Fruit fly (Drosophila melanogaster) whole organism, wandering third instar larva: ENCODE data around the gene CG31441.

Experiments
- Abd-B ChIP-seq: fragments of >200 bp; optimal IDR thresholded peaks from 2 replicates; lab custom pipeline; 2017; ENCODE audit warnings: missing biosample characterization, missing genetic modification characterization
- CG32264 ChIP-seq: fragments of 200-800 bp; sonication (Bioruptor generic); optimal IDR thresholded peaks from 2 replicates; lab custom pipeline; 2016; ENCODE audit warnings: missing biosample characterization, missing genetic modification characterization
- CG9705 ChIP-seq: fragments of 200-800 bp; sonication (Bioruptor generic); optimal IDR thresholded peaks from 2 replicates; lab custom pipeline; 2018; ENCODE audit warnings: missing biosample characterization, mild to moderate bottlenecking, missing genetic modification characterization
- Dfd ChIP-seq: fragments of >200 bp; optimal IDR thresholded peaks from 2 replicates; lab custom pipeline; 2017; ENCODE audit warnings: missing biosample characterization, missing genetic modification characterization
- Dif ChIP-seq: fragments of 200-275, 200-300 bp; sonication (Bioruptor generic); optimal IDR thresholded peaks from 2 replicates; lab custom pipeline; 2018; ENCODE audit warnings: missing biosample characterization, missing genetic modification characterization; ENCODE audit not compliant: partially characterized antibody
- GATAd ChIP-seq: sonication (Bioruptor generic); optimal IDR thresholded peaks from 2 replicates; lab custom pipeline; 2016; ENCODE audit warnings: missing biosample characterization, missing genetic modification characterization
- HLH106 ChIP-seq: fragments of 200-800 bp; optimal IDR thresholded peaks from 3 replicates; lab custom pipeline; 2019; ENCODE audit warnings: missing biosample characterization, mild to moderate bottlenecking, missing genetic modification characterization, moderate library complexity
- Hnf4 ChIP-seq: fragments of 200-800 bp; sonication (Bioruptor generic); optimal IDR thresholded peaks from 2 replicates; lab custom pipeline; 2016; ENCODE audit warnings: missing biosample characterization, mild to moderate bottlenecking, missing genetic modification characterization
- Hr78 ChIP-seq: fragments of >200 bp; optimal IDR thresholded peaks from 2 replicates; lab custom pipeline; 2017; ENCODE audit warnings: missing biosample characterization, missing genetic modification characterization
- Hr83 ChIP-seq: fragments of 200-300 bp; sonication (Bioruptor generic); optimal IDR thresholded peaks from 2 replicates; lab custom pipeline; 2016; ENCODE audit warnings: missing biosample characterization, mild to moderate bottlenecking, missing genetic modification characterization, moderate library complexity; ENCODE audit not compliant: poor library complexity, severe bottlenecking
- Jra ChIP-seq: sonication (Bioruptor generic); optimal IDR thresholded peaks from 2 replicates; lab custom pipeline; 2016; ENCODE audit warnings: missing biosample characterization, missing genetic modification characterization
- Mio ChIP-seq: sonication (Bioruptor generic); optimal IDR thresholded peaks from 2 replicates; lab custom pipeline; 2016; ENCODE audit warnings: missing biosample characterization, missing genetic modification characterization
- Myc ChIP-seq: fragments of >200 bp; optimal IDR thresholded peaks from 2 replicates; lab custom pipeline; 2017
- N ChIP-seq: fragments of >200 bp; optimal IDR thresholded peaks from 2 replicates; lab custom pipeline; 2018; ENCODE audit warnings: missing biosample characterization, missing external identifiers, missing genetic modification characterization
- OdsH ChIP-seq: fragments of 200-800 bp; sonication (Bioruptor generic); optimal IDR thresholded peaks from 2 replicates; lab custom pipeline; 2016; ENCODE audit warnings: missing biosample characterization, mild to moderate bottlenecking, missing genetic modification characterization
- Rel ChIP-seq, 2 experiments: fragments of 200-800 bp; sonication (Bioruptor generic) in 1 of 2; optimal IDR thresholded peaks; 2 replicates in 1 of 2; 3 replicates in 1 of 2; lab custom pipeline; 2016 to 2019; ENCODE audit warnings: mild to moderate bottlenecking in 2 of 2, missing biosample characterization in 2 of 2, missing genetic modification characterization in 2 of 2, moderate library complexity in 1 of 2
- Sp1 ChIP-seq: fragments of 200-800 bp; sonication (Bioruptor generic); optimal IDR thresholded peaks from 3 replicates; lab custom pipeline; 2019; ENCODE audit warnings: missing biosample characterization, mild to moderate bottlenecking, missing genetic modification characterization, moderate library complexity
- Vsx2 ChIP-seq: fragments of 200-300, 225-300 bp; sonication (Bioruptor generic); optimal IDR thresholded peaks from 2 replicates; lab custom pipeline; 2018; ENCODE audit warnings: missing biosample characterization, missing genetic modification characterization; ENCODE audit not compliant: partially characterized antibody
- br ChIP-seq: fragments of 200-800 bp; sonication (Bioruptor generic); optimal IDR thresholded peaks from 2 replicates; lab custom pipeline; 2016; ENCODE audit warnings: missing biosample characterization, missing genetic modification characterization
- brk ChIP-seq: fragments of 200-800 bp; sonication (Bioruptor generic); optimal IDR thresholded peaks from 2 replicates; lab custom pipeline; 2016; ENCODE audit warnings: missing biosample characterization, mild to moderate bottlenecking, missing genetic modification characterization
- dl ChIP-seq, 2 experiments: fragments of 175-275, 200-275 bp in 1 of 2; fragments of 200-275 bp in 1 of 2; sonication (Bioruptor generic); optimal IDR thresholded peaks; lab custom pipeline; 2018; ENCODE audit warnings: mild to moderate bottlenecking in 2 of 2, missing biosample characterization in 2 of 2, missing genetic modification characterization in 2 of 2, moderate library complexity in 2 of 2; ENCODE audit not compliant: partially characterized antibody in 2 of 2, insufficient read depth in 1 of 2
- dmrt93B ChIP-seq: fragments of 200-800 bp; sonication (Bioruptor generic); optimal IDR thresholded peaks from 2 replicates; lab custom pipeline; 2018; ENCODE audit warnings: missing biosample characterization, mild to moderate bottlenecking, missing genetic modification characterization
- dsf ChIP-seq: sonication (Bioruptor generic); optimal IDR thresholded peaks from 2 replicates; lab custom pipeline; 2016; ENCODE audit warnings: missing biosample characterization, missing genetic modification characterization, borderline replicate concordance
- ey ChIP-seq: fragments of 200-800 bp; sonication (Bioruptor generic); optimal IDR thresholded peaks from 2 replicates; lab custom pipeline; 2016; ENCODE audit warnings: missing biosample characterization, missing genetic modification characterization
- foxo ChIP-seq, 2 experiments: fragments of 200-800 bp; sonication (Bioruptor generic); optimal IDR thresholded peaks; 2 replicates in 1 of 2; 3 replicates in 1 of 2; lab custom pipeline; 2016 to 2017; ENCODE audit warnings: missing biosample characterization in 2 of 2, missing genetic modification characterization in 2 of 2
- fru ChIP-seq: fragments of 200-800 bp; sonication (Bioruptor generic); optimal IDR thresholded peaks from 3 replicates; lab custom pipeline; 2016; ENCODE audit warnings: missing biosample characterization, mild to moderate bottlenecking, missing genetic modification characterization
- h ChIP-seq: fragments of 200-800 bp; sonication (Bioruptor generic); optimal IDR thresholded peaks from 3 replicates; lab custom pipeline; 2016; ENCODE audit warnings: missing biosample characterization, mild to moderate bottlenecking, missing genetic modification characterization
- jim ChIP-seq: fragments of 175-275, 200-325 bp; sonication (Bioruptor generic); optimal IDR thresholded peaks from 2 replicates; lab custom pipeline; 2016; ENCODE audit warnings: missing biosample characterization, mild to moderate bottlenecking, missing genetic modification characterization
- lola ChIP-seq: fragments of >200 bp; optimal IDR thresholded peaks from 2 replicates; lab custom pipeline; 2017; ENCODE audit warnings: missing biosample characterization, missing genetic modification characterization
- pan ChIP-seq: fragments of >200 bp; optimal IDR thresholded peaks from 2 replicates; lab custom pipeline; 2017
- psq ChIP-seq: fragments of 200-800 bp; sonication (Bioruptor generic); optimal IDR thresholded peaks from 3 replicates; lab custom pipeline; 2017; ENCODE audit warnings: missing biosample characterization, mild to moderate bottlenecking, missing genetic modification characterization, moderate library complexity
- rgr ChIP-seq: fragments of 200-800 bp; sonication (Bioruptor generic); optimal IDR thresholded peaks from 3 replicates; lab custom pipeline; 2016; ENCODE audit warnings: missing biosample characterization, mild to moderate bottlenecking, missing genetic modification characterization
- sage ChIP-seq: fragments of 200-800 bp; sonication (Bioruptor generic); optimal IDR thresholded peaks from 2 replicates; lab custom pipeline; 2016; ENCODE audit warnings: missing biosample characterization, mild to moderate bottlenecking, missing genetic modification characterization
- sv ChIP-seq: fragments of 200-800 bp; sonication (Bioruptor generic); optimal IDR thresholded peaks from 3 replicates; lab custom pipeline; 2016; ENCODE audit warnings: missing biosample characterization, missing genetic modification characterization
- tai ChIP-seq: sonication (Bioruptor generic); optimal IDR thresholded peaks from 2 replicates; lab custom pipeline; 2016; ENCODE audit warnings: missing biosample characterization, missing genetic modification characterization
- usp ChIP-seq: fragments of >200 bp; optimal IDR thresholded peaks from 2 replicates; lab custom pipeline; 2017; ENCODE audit warnings: missing biosample characterization, missing genetic modification characterization
- woc ChIP-seq: sonication (Bioruptor generic); optimal IDR thresholded peaks from 2 replicates; lab custom pipeline; 2016; ENCODE audit warnings: missing biosample characterization, mild to moderate bottlenecking, missing genetic modification characterization

The CG31441 gene

DNA sequence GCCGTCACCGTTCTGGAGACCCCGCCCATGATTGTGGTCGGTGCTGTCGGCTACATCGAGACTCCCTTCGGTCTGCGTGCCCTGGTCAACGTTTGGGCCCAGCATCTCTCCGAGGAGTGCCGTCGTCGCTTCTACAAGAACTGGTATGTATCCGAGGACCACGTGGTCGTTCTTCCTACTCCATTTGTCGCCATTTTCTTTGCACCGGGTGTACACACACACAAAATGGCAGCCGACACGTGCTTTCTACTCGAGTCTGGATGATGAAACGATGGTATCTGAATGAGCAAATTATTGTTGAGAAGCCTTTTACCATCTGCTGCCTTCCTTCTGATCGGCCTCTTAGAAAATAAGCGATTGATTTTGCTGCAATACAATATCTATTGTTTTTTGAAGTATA is 13.5 kb upstream of the CG31441 start:
- no peak for TF ChIP-seq Abd-B
- no peak for TF ChIP-seq N (GFP tag; lab: Kevin White, UChicago)
- TF ChIP-seq GATAd (GFP tag; lab: Kevin White, UChicago): no peak
- TF ChIP-seq Myc (lab: Kevin White, UChicago): no peak
- TF ChIP-seq Dfd (GFP tag; lab: Kevin White, UChicago): no peak
- no peak for TF ChIP-seq lola (GFP tag; lab: Kevin White, UChicago)
- no peak for TF ChIP-seq CG9705 (GFP tag; lab: Kevin White, UChicago)
- TF ChIP-seq psq (GFP tag; lab: Kevin White, UChicago): no peak
- TF ChIP-seq dl (GFP tag; optimal IDR thresholded peaks at IDR 0.05; lab: Kevin White, UChicago; ENCODE audit: insufficient read depth in 1 of 2, partially characterized antibody in 2 of 2): no peak
- TF ChIP-seq OdsH (GFP tag; lab: Kevin White, UChicago): no peak
- no peak for TF ChIP-seq Hr83 (GFP tag; lab: Kevin White, UChicago)
- TF ChIP-seq Vsx2 (GFP tag; lab: Kevin White, UChicago): no peak
- no peak for TF ChIP-seq Jra (GFP tag; lab: Kevin White, UChicago)
- no peak for TF ChIP-seq fru (GFP tag; lab: Kevin White, UChicago)
- TF ChIP-seq rgr (GFP tag; lab: Kevin White, UChicago): no peak
- TF ChIP-seq h (GFP tag; lab: Kevin White, UChicago): no peak
- TF ChIP-seq dmrt93B (GFP tag; lab: Kevin White, UChicago): no peak

DNA sequence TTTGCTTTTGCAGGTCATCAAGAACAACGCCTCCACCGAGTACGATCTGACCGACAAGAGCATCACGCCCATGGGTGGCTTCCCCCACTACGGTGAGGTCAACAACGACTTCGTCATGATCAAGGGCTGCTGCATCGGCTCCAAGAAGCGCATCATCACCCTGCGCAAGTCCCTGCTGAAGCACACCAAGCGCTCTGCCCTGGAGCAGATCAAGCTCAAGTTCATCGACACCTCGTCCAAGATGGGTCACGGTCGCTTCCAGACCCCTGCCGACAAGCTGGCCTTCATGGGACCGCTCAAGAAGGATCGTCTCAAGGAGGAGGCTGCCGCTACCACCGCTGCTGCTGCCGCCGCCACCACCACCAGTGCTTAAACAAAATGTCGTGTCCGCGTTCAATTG is 11.6 kb upstream of the CG31441 start:
- TF ChIP-seq usp (GFP tag; lab: Kevin White, UChicago) (no peak), Abd-B (no peak), N (GFP tag; lab: Kevin White, UChicago) (no peak), dmrt93B (GFP tag; lab: Kevin White, UChicago) (no peak), Mio (GFP tag; lab: Kevin White, UChicago) (no peak), Rel (GFP tag; optimal IDR thresholded peaks at IDR 0.05; lab: Kevin White, UChicago) (no peak), Rel (tag; optimal IDR thresholded peaks at IDR 0.05; lab: Kevin White, UChicago) (no peak), psq (GFP tag; lab: Kevin White, UChicago) (no peak), Vsx2 (GFP tag; lab: Kevin White, UChicago) (no peak), Sp1 (GFP tag; lab: Kevin White, UChicago) (no peak), fru (GFP tag; lab: Kevin White, UChicago) (no peak), br (GFP tag; lab: Kevin White, UChicago) (no peak), CG32264 (no peak), dl (GFP tag; optimal IDR thresholded peaks at IDR 0.05; lab: Kevin White, UChicago; ENCODE audit: insufficient read depth in 1 of 2, partially characterized antibody in 2 of 2) (no peak), HLH106 (tag; lab: Kevin White, UChicago) (no peak)

DNA sequence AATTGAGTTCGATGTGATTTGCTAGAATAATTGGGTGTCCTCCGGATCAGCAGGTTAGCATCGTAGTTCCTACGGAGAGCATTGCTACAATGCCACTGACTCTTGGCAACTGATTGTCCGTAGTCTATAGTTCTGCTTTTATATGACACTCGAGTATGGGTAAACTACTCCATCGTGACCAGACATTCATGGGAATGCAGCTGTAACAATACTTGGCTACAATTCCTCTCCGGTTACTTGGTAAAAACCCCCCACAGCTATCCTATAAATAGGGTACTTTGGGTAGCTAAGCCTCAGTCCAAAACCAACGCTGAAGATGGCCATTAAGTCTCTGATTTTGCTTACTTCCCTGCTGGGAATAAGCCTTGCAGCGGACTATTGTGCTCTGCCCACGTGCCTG is 10.9 kb upstream of the CG31441 start, which contains the start of gene scpr-C:
Gene scpr-C, plus strand, starts transcription at position 301 of the 400 bp plus-strand sequence.
- TF ChIP-seq woc (no peak), CG32264 (no peak), sv (no peak), HLH106 (tag; lab: Kevin White, UChicago) (no peak)

DNA sequence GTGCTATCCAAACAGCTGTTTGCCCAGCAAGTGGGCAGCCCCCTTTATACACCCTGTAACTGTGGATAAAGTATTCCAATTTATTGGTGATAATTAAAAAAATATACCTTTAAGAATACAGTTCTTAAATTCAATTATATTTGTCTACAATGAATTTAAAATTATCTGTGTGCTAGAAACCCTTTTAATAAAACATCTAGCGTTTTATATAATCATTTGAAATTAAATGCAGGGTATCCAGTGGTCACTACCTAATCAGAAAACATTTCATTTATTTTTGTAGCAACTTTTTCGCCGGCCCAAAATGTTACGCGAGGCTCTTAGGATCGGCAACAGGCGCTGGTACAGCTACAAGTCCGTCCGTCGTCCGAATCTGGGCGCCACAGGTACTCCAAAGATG is 9.6 kb upstream of the CG31441 start, which contains the start of gene CG17726:
Gene CG17726, plus strand, starts transcription at position 267 of the 400 bp plus-strand sequence.
- TF ChIP-seq br (GFP tag; lab: Kevin White, UChicago) (peak; percentile 92), Jra (GFP tag; lab: Kevin White, UChicago) (no peak), jim (GFP tag; lab: Kevin White, UChicago) (no peak), ey (GFP tag; lab: Kevin White, UChicago) (peak; percentile 90), Sp1 (GFP tag; lab: Kevin White, UChicago) (peak; percentile 99), Myc (lab: Kevin White, UChicago) (no peak), psq (GFP tag; lab: Kevin White, UChicago) (peak; percentile 92), dmrt93B (GFP tag; lab: Kevin White, UChicago) (no peak), fru (GFP tag; lab: Kevin White, UChicago) (peak; percentile 94), Rel (GFP tag; optimal IDR thresholded peaks at IDR 0.05; lab: Kevin White, UChicago) (no peak), Rel (tag; optimal IDR thresholded peaks at IDR 0.05; lab: Kevin White, UChicago) (peak; percentile 87), CG32264 (peak; percentile 77), Dfd (GFP tag; lab: Kevin White, UChicago) (no peak), Vsx2 (GFP tag; lab: Kevin White, UChicago) (no peak), tai (GFP tag; lab: Kevin White, UChicago) (no peak), OdsH (GFP tag; lab: Kevin White, UChicago) (peak; percentile 97), Hr78 (no peak), sv (peak; percentile 88), Abd-B (no peak), usp (GFP tag; lab: Kevin White, UChicago) (no peak), sage (no peak), GATAd (GFP tag; lab: Kevin White, UChicago) (peak; percentile 17), brk (GFP tag; lab: Kevin White, UChicago) (no peak), N (GFP tag; lab: Kevin White, UChicago) (no peak), rgr (GFP tag; lab: Kevin White, UChicago) (peak; percentile 98), Hr83 (GFP tag; lab: Kevin White, UChicago) (no peak), CG9705 (GFP tag; lab: Kevin White, UChicago) (peak; percentile 92), foxo (GFP tag; optimal IDR thresholded peaks at IDR 0.05; lab: Kevin White, UChicago) (peak in 1 of 2 experiments; percentile 98), Hnf4 (no peak), pan (lab: Kevin White, UChicago) (no peak), HLH106 (tag; lab: Kevin White, UChicago) (peak; percentile 98), lola (GFP tag; lab: Kevin White, UChicago) (no peak), Mio (GFP tag; lab: Kevin White, UChicago) (peak; percentile 50), dl (GFP tag; optimal IDR thresholded peaks at IDR 0.05; lab: Kevin White, UChicago; ENCODE audit: insufficient read depth in 1 of 2, partially characterized antibody in 2 of 2) (no peak), woc (peak; percentile 96), h (GFP tag; lab: Kevin White, UChicago) (peak; percentile 94), Dif (GFP tag; lab: Kevin White, UChicago) (no peak), dsf (GFP tag; lab: Kevin White, UChicago) (no peak)
